Fruit fly (Drosophila melanogaster) whole organism, embryonic: ENCODE results near the gene ppk7.

Source experiments
- CG10462 ChIP-seq: fragments of 200-800 bp; sonication (Bioruptor generic); optimal IDR thresholded peaks from 2 replicates; lab custom pipeline; 2016; ENCODE audit warnings: missing biosample characterization, missing genetic modification characterization
- CG10543 ChIP-seq: fragments of 200-800 bp; sonication (Bioruptor generic); optimal IDR thresholded peaks from 3 replicates; lab custom pipeline; 2017; ENCODE audit warnings: missing biosample characterization, mild to moderate bottlenecking, missing genetic modification characterization, moderate library complexity
- CG31388 ChIP-seq: fragments of 200-800 bp; sonication (Bioruptor generic); optimal IDR thresholded peaks from 2 replicates; lab custom pipeline; 2016; ENCODE audit warnings: missing biosample characterization, missing genetic modification characterization
- Dbx ChIP-seq: fragments of 200-800 bp; sonication (Bioruptor generic); IDR thresholded peaks from 3 replicates; pipeline ENCODE4 v1.3.6; 2022; ENCODE audit warnings: missing biosample characterization, missing genetic modification characterization
- Hey ChIP-seq: fragments of 200-800 bp; sonication (Bioruptor generic); optimal IDR thresholded peaks from 3 replicates; lab custom pipeline; 2018; ENCODE audit warnings: missing biosample characterization, mild to moderate bottlenecking, missing genetic modification characterization
- HmgD ChIP-seq: fragments of 200-800 bp; sonication (Bioruptor generic); optimal IDR thresholded peaks from 3 replicates; lab custom pipeline; 2016; ENCODE audit warnings: missing biosample characterization, missing genetic modification characterization
- Hr51 ChIP-seq, 2 experiments: fragments of 200-800 bp; sonication (Bioruptor generic); optimal IDR thresholded peaks; 2 replicates in 1 of 2; 3 replicates in 1 of 2; lab custom pipeline; 2016 to 2018; ENCODE audit warnings: missing biosample characterization in 2 of 2, missing genetic modification characterization in 2 of 2, mild to moderate bottlenecking in 1 of 2, moderate library complexity in 1 of 2
- pros ChIP-seq: fragments of 200-800 bp; sonication (Bioruptor generic); optimal IDR thresholded peaks from 3 replicates; lab custom pipeline; 2019; ENCODE audit warnings: missing biosample characterization, mild to moderate bottlenecking, missing genetic modification characterization, moderate library complexity
- toy ChIP-seq: fragments of 200-800 bp; sonication (Bioruptor generic); IDR thresholded peaks from 2 replicates; pipeline ENCODE4 v1.3.6; 2022; ENCODE audit warnings: missing biosample characterization, missing genetic modification characterization

DNA sequence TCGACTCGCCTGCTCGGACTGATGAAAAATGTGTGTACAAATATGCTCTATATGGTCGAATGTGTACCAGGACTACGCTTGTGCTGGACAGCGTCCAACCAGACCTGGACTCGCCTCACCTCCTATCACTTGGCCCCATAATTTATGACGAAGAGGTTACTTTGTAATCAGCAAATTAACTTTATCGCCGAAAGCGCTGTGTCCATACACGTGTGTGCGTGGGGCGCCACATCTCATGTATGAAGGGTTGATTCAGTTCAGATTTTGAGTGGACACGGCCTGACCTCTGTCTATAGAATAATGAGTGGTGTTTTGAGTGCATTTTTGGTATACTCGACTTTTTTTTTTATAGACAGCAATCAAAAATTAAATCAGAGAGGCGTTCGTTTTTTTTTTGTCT, 5.9 kb upstream of the ppk7 start:
- no peak for TF ChIP-seq CG10543 (GFP tag; lab: Kevin White, UChicago)
- no peak for TF ChIP-seq CG31388 (GFP tag; lab: Kevin White, UChicago)
- TF ChIP-seq Dbx (GFP tag; lab: Robert Waterston, UW): no peak
- no peak for TF ChIP-seq CG10462 (GFP tag; lab: Kevin White, UChicago)
- TF ChIP-seq Hey: no peak
- no peak for TF ChIP-seq HmgD
- no peak for TF ChIP-seq Hr51 (GFP tag; optimal IDR thresholded peaks at IDR 0.05; lab: Kevin White, UChicago)
- no peak for TF ChIP-seq toy (GFP tag; lab: Robert Waterston, UW)
- TF ChIP-seq pros: no peak
